Worm (Caenorhabditis elegans) whole organism, young adult: Measurements from ENCODE around the gene vap-2.
A peak's percentile ranks its signal among the peaks of the same experiment; 100 is the strongest.

Source experiments
- B0019.2 ChIP-seq: fragments of 200-800 bp; sonication (Bioruptor generic); conservative IDR thresholded peaks from 2 replicates; pipeline ENCODE4 v1.3.6; 2022; ENCODE audit warnings: missing genetic modification reagents, missing genetic modification characterization, missing compliant biosample characterization
- B0035.1 ChIP-seq: sonication (generic microtip); optimal IDR thresholded peaks from 2 replicates; lab custom pipeline; 2016; ENCODE audit warnings: missing genetic modification characterization, mild to moderate bottlenecking, missing compliant biosample characterization, missing genotype, missing genetic modification reagents
- B0261.1 ChIP-seq: sonication (generic microtip); optimal IDR thresholded peaks from 2 replicates; lab custom pipeline; 2016; ENCODE audit warnings: mild to moderate bottlenecking, missing genetic modification characterization, moderate library complexity, missing compliant biosample characterization
- F33H1.4 ChIP-seq: fragments of 200-800 bp; sonication (Bioruptor generic); IDR thresholded peaks from 2 replicates; pipeline ENCODE4 v1.3.6; 2022; ENCODE audit warnings: missing genetic modification reagents, missing genetic modification characterization, missing compliant biosample characterization
- F57C9.4 ChIP-seq: sonication (generic microtip); optimal IDR thresholded peaks from 2 replicates; lab custom pipeline; 2017; ENCODE audit warnings: mild to moderate bottlenecking, missing genetic modification characterization, missing compliant biosample characterization
- K11D2.4 ChIP-seq: fragments of 200-800 bp; sonication (Bioruptor generic); IDR thresholded peaks from 2 replicates; pipeline ENCODE4 v1.3.6; 2022; ENCODE audit warnings: missing genetic modification reagents, missing genetic modification characterization, missing compliant biosample characterization
- Y53G8AR.9 ChIP-seq: fragments of 200-800 bp; sonication (Bioruptor generic); conservative IDR thresholded peaks from 2 replicates; pipeline ENCODE4 v1.3.6; 2022; ENCODE audit warnings: missing genetic modification reagents, missing genetic modification characterization, missing compliant biosample characterization
- Y56A3A.18 ChIP-seq: fragments of 200-800 bp; sonication (Bioruptor generic); IDR thresholded peaks from 2 replicates; pipeline ENCODE4 v1.3.6; 2022; ENCODE audit warnings: missing genetic modification reagents, missing genetic modification characterization, missing compliant biosample characterization
- Y67H2A.10 ChIP-seq: fragments of 200-800 bp; sonication (Bioruptor generic); conservative IDR thresholded peaks from 2 replicates; pipeline ENCODE4 v1.3.6; 2022; ENCODE audit warnings: missing genetic modification reagents, missing genetic modification characterization, missing compliant biosample characterization
- aptf-2 ChIP-seq: fragments of 200-800 bp; sonication (Bioruptor generic); conservative IDR thresholded peaks from 2 replicates; pipeline ENCODE4 v1.3.6; 2022; ENCODE audit warnings: missing genetic modification reagents, missing genetic modification characterization, missing compliant biosample characterization
- aptf-3 ChIP-seq: fragments of 200-800 bp; sonication (Bioruptor generic); IDR thresholded peaks from 2 replicates; pipeline ENCODE4 v1.3.6; 2022; ENCODE audit warnings: missing genetic modification characterization, missing compliant biosample characterization
- attf-5 ChIP-seq: fragments of 200-800 bp; sonication (Bioruptor generic); optimal IDR thresholded peaks from 2 replicates; lab custom pipeline; 2018; ENCODE audit warnings: mild to moderate bottlenecking, missing genetic modification characterization, missing compliant biosample characterization
- cebp-2 ChIP-seq: fragments of 200-800 bp; sonication (Bioruptor generic); IDR thresholded peaks from 2 replicates; pipeline ENCODE4 v1.3.6; 2022; ENCODE audit warnings: missing genetic modification characterization, missing compliant biosample characterization
- ceh-27 ChIP-seq: fragments of 200-800 bp; sonication (Bioruptor generic); optimal IDR thresholded peaks from 2 replicates; lab custom pipeline; 2018; ENCODE audit warnings: mild to moderate bottlenecking, missing genetic modification characterization, moderate library complexity, missing compliant biosample characterization
- ceh-40 ChIP-seq: fragments of 200-800 bp; sonication (Bioruptor generic); IDR thresholded peaks from 2 replicates; pipeline ENCODE4 v1.3.6; 2022; ENCODE audit warnings: missing genetic modification characterization, missing compliant biosample characterization
- ceh-79 ChIP-seq: sonication (generic microtip); optimal IDR thresholded peaks from 2 replicates; lab custom pipeline; 2017; ENCODE audit warnings: mild to moderate bottlenecking, missing genetic modification characterization, missing compliant biosample characterization
- chd-7 ChIP-seq: sonication (generic microtip); optimal IDR thresholded peaks from 2 replicates; lab custom pipeline; 2016; ENCODE audit warnings: mild to moderate bottlenecking, missing genetic modification characterization, moderate library complexity, missing compliant biosample characterization
- die-1 ChIP-seq: sonication (generic microtip); optimal IDR thresholded peaks from 2 replicates; lab custom pipeline; 2016; ENCODE audit warnings: missing genotype, mild to moderate bottlenecking, missing genetic modification characterization, missing compliant biosample characterization
- dox-1 ChIP-seq: fragments of 200-800 bp; sonication (Bioruptor generic); IDR thresholded peaks from 2 replicates; pipeline ENCODE4 v1.3.6; 2022; ENCODE audit warnings: missing genetic modification reagents, missing genetic modification characterization, missing compliant biosample characterization
- dpl-1 ChIP-seq: fragments of 150-350 bp; optimal IDR thresholded peaks from 2 replicates; lab custom pipeline; 2014; ENCODE audit warnings: missing biosample characterization, missing genetic modification reagents, missing genetic modification characterization
- egl-18 ChIP-seq: fragments of 200-800 bp; sonication (Bioruptor generic); IDR thresholded peaks from 2 replicates; pipeline ENCODE4 v1.3.6; 2022; ENCODE audit warnings: missing genetic modification reagents, missing genetic modification characterization, missing compliant biosample characterization
- egl-44 ChIP-seq: fragments of 200-800 bp; sonication (Bioruptor generic); IDR thresholded peaks from 2 replicates; pipeline ENCODE4 v1.3.6; 2022; ENCODE audit warnings: missing genetic modification reagents, missing genetic modification characterization, missing compliant biosample characterization
- ekl-4 ChIP-seq: fragments of 200-800 bp; sonication (Bioruptor generic); IDR thresholded peaks from 2 replicates; pipeline ENCODE4 v1.3.6; 2022; ENCODE audit warnings: missing genetic modification reagents, missing genetic modification characterization, missing compliant biosample characterization
- ets-4 ChIP-seq: fragments of 200-800 bp; sonication (Bioruptor generic); optimal IDR thresholded peaks from 2 replicates; lab custom pipeline; 2018; ENCODE audit warnings: mild to moderate bottlenecking, missing genetic modification characterization, missing compliant biosample characterization
- hlh-12 ChIP-seq: sonication (generic microtip); optimal IDR thresholded peaks from 2 replicates; lab custom pipeline; 2016; ENCODE audit warnings: missing genetic modification characterization, missing compliant biosample characterization
- hrde-1 ChIP-seq: sonication (generic microtip); optimal IDR thresholded peaks from 2 replicates; lab custom pipeline; 2016; ENCODE audit warnings: missing genetic modification characterization, mild to moderate bottlenecking, missing compliant biosample characterization, moderate library complexity, missing genotype, missing genetic modification reagents, borderline replicate concordance
- lag-1 ChIP-seq: fragments of 200-800 bp; sonication (Bioruptor generic); IDR thresholded peaks from 2 replicates; pipeline ENCODE4 v1.3.6; 2022; ENCODE audit warnings: missing genetic modification reagents, missing genetic modification characterization, missing compliant biosample characterization
- let-526 ChIP-seq: fragments of 200-800 bp; sonication (Bioruptor generic); IDR thresholded peaks from 2 replicates; pipeline ENCODE4 v1.3.6; 2022; ENCODE audit warnings: missing genetic modification reagents, missing genetic modification characterization, missing compliant biosample characterization
- lin-26 ChIP-seq: fragments of 200-800 bp; sonication (Bioruptor generic); IDR thresholded peaks from 2 replicates; pipeline ENCODE4 v1.3.6; 2022; ENCODE audit warnings: missing genetic modification reagents, missing genetic modification characterization, missing compliant biosample characterization
- lin-40 ChIP-seq: sonication (generic microtip); optimal IDR thresholded peaks from 2 replicates; lab custom pipeline; 2016; ENCODE audit warnings: missing genetic modification characterization, mild to moderate bottlenecking, missing compliant biosample characterization, missing genotype, missing genetic modification reagents
- lin-54 ChIP-seq: fragments of 200-800 bp; sonication (Bioruptor generic); optimal IDR thresholded peaks from 2 replicates; lab custom pipeline; 2018; ENCODE audit warnings: mild to moderate bottlenecking, missing genetic modification characterization, missing compliant biosample characterization
- lsy-27 ChIP-seq: sonication (generic microtip); optimal IDR thresholded peaks from 2 replicates; lab custom pipeline; 2017; ENCODE audit warnings: missing genetic modification characterization, mild to moderate bottlenecking, missing compliant biosample characterization, antibody characterized with exemption, missing genotype, borderline replicate concordance; ENCODE audit not compliant: insufficient read depth
- mxl-1 ChIP-seq: sonication (generic microtip); optimal IDR thresholded peaks from 2 replicates; lab custom pipeline; 2016; ENCODE audit warnings: missing genetic modification characterization, missing compliant biosample characterization
- nhr-120 ChIP-seq: fragments of 200-800 bp; sonication (Bioruptor generic); IDR thresholded peaks from 2 replicates; pipeline ENCODE4 v1.3.6; 2022; ENCODE audit warnings: missing genetic modification characterization, missing compliant biosample characterization
- nhr-179 ChIP-seq: sonication (generic microtip); optimal IDR thresholded peaks from 2 replicates; lab custom pipeline; 2016; ENCODE audit warnings: mild to moderate bottlenecking, missing genetic modification characterization, missing compliant biosample characterization
- pbrm-1 ChIP-seq: fragments of 200-800 bp; sonication (Bioruptor generic); IDR thresholded peaks from 2 replicates; pipeline ENCODE4 v1.3.6; 2022; ENCODE audit warnings: missing genetic modification reagents, missing genetic modification characterization, missing compliant biosample characterization
- rcor-1 ChIP-seq: fragments of 200-800 bp; sonication (Bioruptor generic); IDR thresholded peaks from 2 replicates; pipeline ENCODE4 v1.3.6; 2022; ENCODE audit warnings: missing genetic modification reagents, missing genetic modification characterization, missing compliant biosample characterization
- rpc-1 ChIP-seq, 2 experiments: fragments of 150-350 bp in 1 of 2; sonication (generic microtip) in 1 of 2; optimal IDR thresholded peaks; 2 replicates each; lab custom pipeline; 2014 to 2018; ENCODE audit warnings: missing biosample characterization in 1 of 2, missing genetic modification characterization in 1 of 2, missing genetic modification reagents in 1 of 2, missing genotype in 1 of 2
- sea-2 ChIP-seq: fragments of 200-800 bp; sonication (Bioruptor generic); IDR thresholded peaks from 2 replicates; pipeline ENCODE4 v1.3.6; 2022; ENCODE audit warnings: missing genetic modification characterization, missing compliant biosample characterization
- snpc-1.1 ChIP-seq: sonication (generic microtip); optimal IDR thresholded peaks from 2 replicates; lab custom pipeline; 2017; ENCODE audit warnings: missing genetic modification characterization, mild to moderate bottlenecking, missing compliant biosample characterization, antibody characterized with exemption, moderate library complexity, missing genotype, missing genetic modification reagents; ENCODE audit not compliant: insufficient read depth
- tbp1 ChIP-seq: fragments of 200-800 bp; sonication (Bioruptor generic); optimal IDR thresholded peaks from 2 replicates; lab custom pipeline; 2018; ENCODE audit warnings: mild to moderate bottlenecking, missing genetic modification characterization, missing compliant biosample characterization
- tbx-9 ChIP-seq: sonication (generic microtip); optimal IDR thresholded peaks from 2 replicates; lab custom pipeline; 2016; ENCODE audit warnings: borderline replicate concordance, missing genetic modification characterization, inconsistent platforms, missing compliant biosample characterization
- tlf-1 ChIP-seq: fragments of 200-800 bp; sonication (Bioruptor generic); optimal IDR thresholded peaks from 2 replicates; lab custom pipeline; 2018; ENCODE audit warnings: mild to moderate bottlenecking, missing genetic modification characterization, missing compliant biosample characterization
- unc-62 ChIP-seq: fragments of 150-350 bp; optimal IDR thresholded peaks from 2 replicates; lab custom pipeline; 2014; ENCODE audit warnings: missing biosample characterization, missing genetic modification reagents, missing genetic modification characterization
- zim-3 ChIP-seq: sonication (generic microtip); optimal IDR thresholded peaks from 2 replicates; lab custom pipeline; 2017; ENCODE audit warnings: mild to moderate bottlenecking, missing genetic modification characterization, moderate library complexity, missing compliant biosample characterization
- ztf-18 ChIP-seq: sonication (generic microtip); optimal IDR thresholded peaks from 2 replicates; lab custom pipeline; 2016; ENCODE audit warnings: missing genotype, mild to moderate bottlenecking, missing genetic modification characterization, missing compliant biosample characterization
- ztf-26 ChIP-seq: sonication (generic microtip); optimal IDR thresholded peaks from 2 replicates; lab custom pipeline; 2017; ENCODE audit warnings: missing genetic modification characterization, missing compliant biosample characterization
- ztf-28 ChIP-seq: fragments of 200-800 bp; sonication (Bioruptor generic); IDR thresholded peaks from 2 replicates; pipeline ENCODE4 v1.3.6; 2022; ENCODE audit warnings: missing genetic modification reagents, missing genetic modification characterization, missing compliant biosample characterization

vap-2 gene

DNA sequence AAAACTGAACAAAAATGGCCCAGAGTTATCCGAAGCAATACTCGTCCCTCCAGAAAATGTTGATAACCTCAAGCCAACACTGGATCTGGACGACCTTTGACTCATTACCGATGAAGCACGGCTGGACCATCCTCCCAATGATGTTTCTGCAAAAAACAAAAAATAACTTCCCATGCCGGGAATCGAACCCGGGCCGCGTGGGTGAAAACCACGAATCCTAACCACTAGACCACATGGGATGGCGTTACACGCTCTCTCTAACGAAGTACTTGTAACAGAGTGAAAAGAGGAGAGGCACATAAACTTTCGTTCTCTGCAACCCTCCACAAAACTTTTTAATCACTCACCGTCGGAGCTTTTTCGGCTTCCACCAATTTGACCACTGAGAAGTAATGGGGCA lies 28.8 kb upstream of the vap-2 start (continued):
- TF ChIP-seq hrde-1 (tag; lab: Kevin White, UChicago) = peak; percentile 8
- no peak for TF ChIP-seq Y67H2A.10 (GFP tag; lab: Robert Waterston, UW)
- TF ChIP-seq aptf-2 (GFP tag; lab: Robert Waterston, UW) = no peak
- TF ChIP-seq zim-3 (tag; lab: Kevin White, UChicago) = peak; percentile 10
- peak; percentile 52 for TF ChIP-seq ztf-18 (tag; lab: Kevin White, UChicago)
- no peak for TF ChIP-seq lin-40 (tag; lab: Kevin White, UChicago)
- TF ChIP-seq dox-1 = peak; percentile 85
- TF ChIP-seq ceh-79 = peak; percentile 62
- peak; percentile 84 for TF ChIP-seq die-1 (tag; lab: Kevin White, UChicago)
- TF ChIP-seq ceh-27 (GFP tag; lab: Kevin White, UChicago) = peak; percentile 63
- no peak for TF ChIP-seq lag-1 (GFP tag; lab: Robert Waterston, UW)
- TF ChIP-seq F57C9.4 = no peak
- peak; percentile 74 for TF ChIP-seq mxl-1
- TF ChIP-seq rcor-1 (GFP tag; lab: Robert Waterston, UW) = peak; percentile 50
- TF ChIP-seq let-526 = 0 out of 2 replicates have a peak, but pooled peaks have one; percentile 34
- TF ChIP-seq ztf-28 (GFP tag; lab: Robert Waterston, UW) = peak; percentile 67; the same call in 1 of the 2 replicates
- TF ChIP-seq ekl-4 (GFP tag; lab: Robert Waterston, UW) = peak; percentile 63
- no peak for TF ChIP-seq lsy-27 (tag; lab: Kevin White, UChicago)
- TF ChIP-seq chd-7 (tag; lab: Kevin White, UChicago) = peak; percentile 31
- TF ChIP-seq cebp-2 (GFP tag; lab: Robert Waterston, UW) = peak; percentile 64; the same call in 1 of the 2 replicates
- peak; percentile 21 for TF ChIP-seq ets-4
- peak; percentile 45; the same call in 1 of the 2 replicates for TF ChIP-seq ceh-40
- peak; percentile 87 for TF ChIP-seq pbrm-1 (GFP tag; lab: Robert Waterston, UW)
- TF ChIP-seq lin-26 (GFP tag; lab: Robert Waterston, UW) = peak; percentile 95
- TF ChIP-seq B0019.2 = 0 out of 2 replicates have a peak, but pooled peaks have one; percentile 23
- TF ChIP-seq dpl-1 = no peak
- 0 out of 2 replicates have a peak, but pooled peaks have one; percentile 67 for TF ChIP-seq Y53G8AR.9
- peak; percentile 89 for TF ChIP-seq Y56A3A.18 (GFP tag; lab: Robert Waterston, UW)
- no peak for TF ChIP-seq F33H1.4 (GFP tag; lab: Robert Waterston, UW)
- TF ChIP-seq tlf-1 (GFP tag; lab: Kevin White, UChicago) = no peak
- no peak for TF ChIP-seq sea-2 (GFP tag; lab: Robert Waterston, UW)
- no peak for TF ChIP-seq lin-54 (GFP tag; lab: Kevin White, UChicago)
- no peak for TF ChIP-seq egl-18 (GFP tag; lab: Robert Waterston, UW)
- peak; percentile 86 for TF ChIP-seq rpc-1 (optimal IDR thresholded peaks at IDR 0.05; lab: Kevin White, UChicago)
- TF ChIP-seq rpc-1 (tag; optimal IDR thresholded peaks at IDR 0.05; lab: Kevin White, UChicago) = peak; percentile 90
- TF ChIP-seq ztf-26 (tag; lab: Kevin White, UChicago) = peak; percentile 59
- TF ChIP-seq aptf-3 (GFP tag; lab: Robert Waterston, UW) = peak; percentile 78; the same call in 1 of the 2 replicates
- no peak for TF ChIP-seq nhr-120
- peak; percentile 14 for TF ChIP-seq B0035.1 (tag; lab: Kevin White, UChicago)
- TF ChIP-seq B0261.1 (tag; lab: Kevin White, UChicago) = peak; percentile 93
- 0 out of 2 replicates have a peak, but pooled peaks have one; percentile 31 for TF ChIP-seq egl-44 (GFP tag; lab: Robert Waterston, UW)
- TF ChIP-seq K11D2.4 (GFP tag; lab: Robert Waterston, UW) = peak; percentile 65; the same call in 1 of the 2 replicates
- no peak for TF ChIP-seq attf-5 (GFP tag; lab: Kevin White, UChicago)
- peak; percentile 98 for TF ChIP-seq tbp1 (GFP tag; lab: Kevin White, UChicago)
- TF ChIP-seq unc-62 (GFP tag; lab: Kevin White, UChicago) = no peak
- no peak for TF ChIP-seq tbx-9 (tag; lab: Kevin White, UChicago)
- TF ChIP-seq hlh-12 (tag; lab: Kevin White, UChicago) = peak; percentile 48
- TF ChIP-seq snpc-1.1 (tag; lab: Kevin White, UChicago) = no peak
- no peak for TF ChIP-seq nhr-179 (tag; lab: Kevin White, UChicago)
